Fruit fly (Drosophila melanogaster) whole organism, embryonic: ENCODE measurements around the gene CG5863.

Experiments used
- C15 ChIP-seq: fragments of 200-800 bp; sonication (Bioruptor generic); IDR thresholded peaks from 3 replicates; pipeline ENCODE4 v1.3.6; 2022; ENCODE audit warnings: missing biosample characterization, missing genetic modification characterization
- CG10267 ChIP-seq: fragments of 200-800 bp; sonication (Bioruptor generic); optimal IDR thresholded peaks from 2 replicates; lab custom pipeline; 2018; ENCODE audit warnings: missing biosample characterization, mild to moderate bottlenecking, missing genetic modification characterization, moderate library complexity
- CG10366 ChIP-seq: fragments of 200-800 bp; sonication (Bioruptor generic); IDR thresholded peaks from 2 replicates; pipeline ENCODE4 v1.3.6; 2022; ENCODE audit warnings: missing biosample characterization, missing genetic modification characterization
- CG11456 ChIP-seq: fragments of 200-800 bp; sonication (Bioruptor generic); IDR thresholded peaks from 3 replicates; pipeline ENCODE4 v1.3.6; 2022; ENCODE audit warnings: missing biosample characterization, missing genetic modification characterization
- CG12155 ChIP-seq: fragments of 200-800 bp; sonication (Bioruptor generic); optimal IDR thresholded peaks from 3 replicates; lab custom pipeline; 2016; ENCODE audit warnings: missing biosample characterization, missing genetic modification characterization
- CG13123 ChIP-seq: fragments of 200-800 bp; sonication (Bioruptor generic); optimal IDR thresholded peaks from 2 replicates; lab custom pipeline; 2016; ENCODE audit warnings: missing biosample characterization, missing genetic modification characterization
- CG13624 ChIP-seq: fragments of 200-800 bp; sonication (Bioruptor generic); optimal IDR thresholded peaks from 2 replicates; lab custom pipeline; 2016; ENCODE audit warnings: missing biosample characterization, missing genetic modification characterization
- CG31224 ChIP-seq: fragments of 200-800 bp; sonication (Bioruptor generic); IDR thresholded peaks from 2 replicates; pipeline ENCODE4 v1.3.6; 2022; ENCODE audit warnings: missing biosample characterization, missing genetic modification characterization
- CG31388 ChIP-seq: fragments of 200-800 bp; sonication (Bioruptor generic); optimal IDR thresholded peaks from 2 replicates; lab custom pipeline; 2016; ENCODE audit warnings: missing biosample characterization, missing genetic modification characterization
- CG32767 ChIP-seq: fragments of 200-800 bp; sonication (Bioruptor generic); IDR thresholded peaks from 2 replicates; pipeline ENCODE4 v1.3.6; 2022; ENCODE audit warnings: missing biosample characterization, missing genetic modification characterization
- CG3407 ChIP-seq: fragments of 200-800 bp; sonication (Bioruptor generic); optimal IDR thresholded peaks from 2 replicates; lab custom pipeline; 2018; ENCODE audit warnings: missing biosample characterization, mild to moderate bottlenecking, missing genetic modification characterization
- CG34224 ChIP-seq: fragments of 200-800 bp; sonication (Bioruptor generic); IDR thresholded peaks from 3 replicates; pipeline ENCODE4 v1.3.6; 2022; ENCODE audit warnings: missing biosample characterization, missing genetic modification characterization; ENCODE audit not compliant: partially characterized antibody
- CG6175 ChIP-seq: fragments of 200-800 bp; sonication (Bioruptor generic); IDR thresholded peaks from 3 replicates; pipeline ENCODE4 v1.3.6; 2022; ENCODE audit warnings: missing biosample characterization, missing genetic modification characterization
- CG7839 ChIP-seq: fragments of 200-800 bp; sonication (Bioruptor generic); optimal IDR thresholded peaks from 3 replicates; lab custom pipeline; 2018; ENCODE audit warnings: missing biosample characterization, mild to moderate bottlenecking, missing genetic modification characterization, moderate library complexity
- CG9727 ChIP-seq: fragments of 200-800 bp; sonication (Bioruptor generic); optimal IDR thresholded peaks from 3 replicates; lab custom pipeline; 2017; ENCODE audit warnings: missing biosample characterization, mild to moderate bottlenecking, missing genetic modification characterization
- CG9797 ChIP-seq: fragments of 200-800 bp; sonication (Bioruptor generic); optimal IDR thresholded peaks from 3 replicates; lab custom pipeline; 2018; ENCODE audit warnings: missing biosample characterization, mild to moderate bottlenecking, missing genetic modification characterization
- CHES-1-like ChIP-seq: fragments of 200-800 bp; sonication (Bioruptor generic); optimal IDR thresholded peaks from 2 replicates; lab custom pipeline; 2016; ENCODE audit warnings: missing biosample characterization, missing genetic modification characterization
- Dip2 ChIP-seq: fragments of 200-800 bp; sonication (Bioruptor generic); IDR thresholded peaks from 2 replicates; pipeline ENCODE4 v1.3.6; 2022; ENCODE audit warnings: missing biosample characterization, missing genetic modification characterization
- Fer2 ChIP-seq: fragments of 200-800 bp; sonication (Bioruptor generic); optimal IDR thresholded peaks from 2 replicates; lab custom pipeline; 2018; ENCODE audit warnings: missing biosample characterization, mild to moderate bottlenecking, missing genetic modification characterization, moderate library complexity
- H2.0 ChIP-seq: fragments of 200-800 bp; sonication (Bioruptor generic); IDR thresholded peaks from 2 replicates; pipeline ENCODE4 v1.3.6; 2022; ENCODE audit warnings: missing biosample characterization, missing genetic modification characterization
- HLHmδ ChIP-seq: fragments of 200-800 bp; sonication (Bioruptor generic); optimal IDR thresholded peaks from 2 replicates; lab custom pipeline; 2018; ENCODE audit warnings: missing biosample characterization, mild to moderate bottlenecking, missing genetic modification characterization, moderate library complexity
- HmgZ ChIP-seq: fragments of 200-800 bp; sonication (Bioruptor generic); optimal IDR thresholded peaks from 2 replicates; lab custom pipeline; 2018; ENCODE audit warnings: missing biosample characterization, mild to moderate bottlenecking, missing genetic modification characterization
- Hr51 ChIP-seq, 2 experiments: fragments of 200-800 bp; sonication (Bioruptor generic); optimal IDR thresholded peaks; 2 replicates in 1 of 2; 3 replicates in 1 of 2; lab custom pipeline; 2016 to 2018; ENCODE audit warnings: missing biosample characterization in 2 of 2, missing genetic modification characterization in 2 of 2, mild to moderate bottlenecking in 1 of 2, moderate library complexity in 1 of 2
- Lim3 ChIP-seq: fragments of 200-800 bp; sonication (Bioruptor generic); IDR thresholded peaks from 2 replicates; pipeline ENCODE4 v1.3.6; 2022; ENCODE audit warnings: missing biosample characterization, missing genetic modification characterization
- MBD-R2 ChIP-seq: fragments of 200-800 bp; sonication (Bioruptor generic); IDR thresholded peaks from 2 replicates; pipeline ENCODE4 v1.3.6; 2022; ENCODE audit warnings: missing biosample characterization, missing genetic modification characterization
- Med ChIP-seq: fragments of 200-800 bp; sonication (Bioruptor generic); peaks from one replicate; lab custom pipeline; 2016; ENCODE audit warnings: missing biosample characterization, missing genetic modification characterization, mild to moderate bottlenecking, inconsistent platforms, moderate library complexity
- Myb ChIP-seq: fragments of 200-800 bp; sonication (Bioruptor generic); optimal IDR thresholded peaks from 2 replicates; lab custom pipeline; 2016; ENCODE audit warnings: missing biosample characterization, missing genetic modification characterization
- Side ChIP-seq: fragments of 200-800 bp; sonication (Bioruptor generic); optimal IDR thresholded peaks from 2 replicates; lab custom pipeline; 2016; ENCODE audit warnings: missing biosample characterization, missing genetic modification characterization
- Six4 ChIP-seq: fragments of 200-800 bp; sonication (Bioruptor generic); optimal IDR thresholded peaks from 2 replicates; lab custom pipeline; 2016; ENCODE audit warnings: missing biosample characterization, missing genetic modification characterization
- Sry-δ ChIP-seq: fragments of 200-800 bp; sonication (Bioruptor generic); optimal IDR thresholded peaks from 2 replicates; lab custom pipeline; 2016; ENCODE audit warnings: missing biosample characterization, missing genetic modification characterization
- ab ChIP-seq: fragments of 200-800 bp; sonication (Bioruptor generic); optimal IDR thresholded peaks from 2 replicates; lab custom pipeline; 2016; ENCODE audit warnings: missing biosample characterization, missing genetic modification characterization
- ap ChIP-seq: fragments of 200-800 bp; sonication (Bioruptor generic); IDR thresholded peaks from 2 replicates; pipeline ENCODE4 v1.3.6; 2022; ENCODE audit warnings: missing biosample characterization, missing genetic modification characterization
- bcd ChIP-seq: fragments of 200-800 bp; sonication (Bioruptor generic); optimal IDR thresholded peaks from 2 replicates; lab custom pipeline; 2017; ENCODE audit warnings: missing biosample characterization, mild to moderate bottlenecking, missing genetic modification characterization
- bowl ChIP-seq: fragments of 200-800 bp; sonication (Bioruptor generic); IDR thresholded peaks from 2 replicates; pipeline ENCODE4 v1.3.6; 2022; ENCODE audit warnings: missing biosample characterization, missing genetic modification characterization
- crp ChIP-seq, 2 experiments: fragments of 200-800 bp; sonication (Bioruptor generic); optimal IDR thresholded peaks; 2 replicates in 1 of 2; 3 replicates in 1 of 2; lab custom pipeline; 2017; ENCODE audit warnings: missing biosample characterization in 2 of 2, missing genetic modification characterization in 2 of 2, mild to moderate bottlenecking in 1 of 2, moderate library complexity in 1 of 2
- cwo ChIP-seq: fragments of 200-800 bp; sonication (Bioruptor generic); optimal IDR thresholded peaks from 3 replicates; lab custom pipeline; 2017; ENCODE audit warnings: missing biosample characterization, missing genetic modification characterization, mild to moderate bottlenecking, moderate library complexity, missing genetic modification reagents
- da ChIP-seq: fragments of 200-800 bp; sonication (Bioruptor generic); optimal IDR thresholded peaks from 2 replicates; lab custom pipeline; 2016; ENCODE audit warnings: missing biosample characterization, missing genetic modification characterization
- gro ChIP-seq: fragments of 200-800 bp; sonication (Bioruptor generic); optimal IDR thresholded peaks from 2 replicates; lab custom pipeline; 2016; ENCODE audit warnings: missing biosample characterization, missing genetic modification characterization
- inv ChIP-seq: fragments of 200-800 bp; sonication (Bioruptor generic); IDR thresholded peaks from 2 replicates; pipeline ENCODE4 v1.3.6; 2022; ENCODE audit warnings: missing biosample characterization, missing genetic modification characterization; ENCODE audit not compliant: partially characterized antibody
- kah ChIP-seq: fragments of 200-800 bp; sonication (Bioruptor generic); optimal IDR thresholded peaks from 2 replicates; lab custom pipeline; 2018; ENCODE audit warnings: missing biosample characterization, mild to moderate bottlenecking, missing genetic modification characterization
- kay ChIP-seq: fragments of 200-800 bp; sonication (Bioruptor generic); optimal IDR thresholded peaks from 2 replicates; lab custom pipeline; 2016; ENCODE audit warnings: missing biosample characterization, missing genetic modification characterization
- ken ChIP-seq: fragments of 200-800 bp; sonication (Bioruptor generic); IDR thresholded peaks from 3 replicates; pipeline ENCODE4 v1.3.6; 2022; ENCODE audit warnings: missing biosample characterization, missing genetic modification characterization
- lmd ChIP-seq: fragments of 200-800 bp; sonication (Bioruptor generic); IDR thresholded peaks from 2 replicates; pipeline ENCODE4 v1.3.6; 2022; ENCODE audit warnings: missing biosample characterization, missing genetic modification characterization
- nerfin-1 ChIP-seq: fragments of 200-800 bp; sonication (Bioruptor generic); optimal IDR thresholded peaks from 3 replicates; lab custom pipeline; 2019; ENCODE audit warnings: missing biosample characterization, mild to moderate bottlenecking, missing genetic modification characterization, moderate library complexity
- pnt ChIP-seq: fragments of 200-800 bp; sonication (Bioruptor generic); optimal IDR thresholded peaks from 3 replicates; lab custom pipeline; 2016; ENCODE audit warnings: missing biosample characterization, missing genetic modification characterization
- pros ChIP-seq: fragments of 200-800 bp; sonication (Bioruptor generic); optimal IDR thresholded peaks from 3 replicates; lab custom pipeline; 2019; ENCODE audit warnings: missing biosample characterization, mild to moderate bottlenecking, missing genetic modification characterization, moderate library complexity
- seq ChIP-seq: fragments of 200-800 bp; sonication (Bioruptor generic); IDR thresholded peaks from 2 replicates; pipeline ENCODE4 v1.3.6; 2022; ENCODE audit warnings: missing biosample characterization, missing genetic modification characterization
- sim ChIP-seq: fragments of 200-800 bp; sonication (Bioruptor generic); IDR thresholded peaks from 2 replicates; pipeline ENCODE4 v1.3.6; 2022; ENCODE audit warnings: missing biosample characterization, missing genetic modification characterization
- ssp ChIP-seq: fragments of 200-800 bp; sonication (Bioruptor generic); IDR thresholded peaks from 2 replicates; pipeline ENCODE4 v1.3.6; 2022; ENCODE audit warnings: missing biosample characterization, missing genetic modification characterization
- wek ChIP-seq: fragments of 200-800 bp; sonication (Bioruptor generic); optimal IDR thresholded peaks from 3 replicates; lab custom pipeline; 2018; ENCODE audit warnings: missing biosample characterization, mild to moderate bottlenecking, missing genetic modification characterization, moderate library complexity

The CG5863 gene

dm6 chr3R:17386168-17386819, 24.6 kb upstream of the CG5863 start (continued):
- TF ChIP-seq CG34224 (GFP tag; lab: Robert Waterston, UW): no peak
- peak; percentile 30 for TF ChIP-seq cwo
- peak; percentile 57 for TF ChIP-seq CG9727 (GFP tag; lab: Kevin White, UChicago)
- no peak for TF ChIP-seq CHES-1-like (GFP tag; lab: Kevin White, UChicago)
- no peak for TF ChIP-seq da
- peak; percentile 31 for TF ChIP-seq Sry-δ (GFP tag; lab: Kevin White, UChicago)
- peak; percentile 33 for TF ChIP-seq CG13123 (GFP tag; lab: Kevin White, UChicago)
- TF ChIP-seq ap (GFP tag; lab: Robert Waterston, UW): peak; percentile 67
- TF ChIP-seq sim (GFP tag; lab: Robert Waterston, UW): peak; percentile 62
- TF ChIP-seq bcd (GFP tag; lab: Kevin White, UChicago): peak; percentile 65
- TF ChIP-seq gro (GFP tag; lab: Kevin White, UChicago): peak; percentile 28
- peak; percentile 42 for TF ChIP-seq Fer2
- no peak for TF ChIP-seq CG31388
- peak; percentile 49; the same call in 1 of the 2 replicates for TF ChIP-seq seq (GFP tag; lab: Robert Waterston, UW)
- TF ChIP-seq CG12155 (GFP tag; lab: Kevin White, UChicago): peak; percentile 41
- TF ChIP-seq CG9797 (GFP tag; lab: Kevin White, UChicago): no peak
- TF ChIP-seq Lim3: peak; percentile 52; the same call in 1 of the 2 replicates
- no peak for TF ChIP-seq inv (GFP tag; lab: Robert Waterston, UW)
- TF ChIP-seq Dip2: no peak
- no peak for TF ChIP-seq Myb
- no peak for TF ChIP-seq ab (GFP tag; lab: Kevin White, UChicago)
- TF ChIP-seq MBD-R2 (GFP tag; lab: Robert Waterston, UW): no peak; the same call in 1 of the 2 replicates
- no peak; the same call in 2 of the 3 replicates for TF ChIP-seq C15 (GFP tag; lab: Robert Waterston, UW)
- peak; percentile 76 for TF ChIP-seq ken (GFP tag; lab: Robert Waterston, UW)
- no peak; the same call in 1 of the 2 replicates for TF ChIP-seq CG31224
- TF ChIP-seq HmgZ: no peak
- TF ChIP-seq Side (GFP tag; lab: Kevin White, UChicago): peak; percentile 37
- TF ChIP-seq CG13624 (GFP tag; lab: Kevin White, UChicago): no peak
- peak; percentile 90 for TF ChIP-seq Med
- peak; percentile 49 for TF ChIP-seq kah (GFP tag; lab: Kevin White, UChicago)
- peak; percentile 45 for TF ChIP-seq wek (GFP tag; lab: Kevin White, UChicago)
- peak; percentile 49 for TF ChIP-seq Six4 (GFP tag; lab: Kevin White, UChicago)
- TF ChIP-seq pnt (GFP tag; lab: Kevin White, UChicago): peak; percentile 32
- TF ChIP-seq crp (GFP tag; optimal IDR thresholded peaks at IDR 0.05; lab: Kevin White, UChicago): no peak
- peak; percentile 57 for TF ChIP-seq nerfin-1 (tag; lab: Kevin White, UChicago)
- TF ChIP-seq CG7839: peak; percentile 73
- TF ChIP-seq H2.0: peak; percentile 80
- TF ChIP-seq CG6175 (GFP tag; lab: Robert Waterston, UW): no peak
- no peak for TF ChIP-seq pros
- peak; percentile 82 for TF ChIP-seq CG10366 (GFP tag; lab: Robert Waterston, UW)
- peak in 1 of 2 experiments; percentile 72 for TF ChIP-seq Hr51 (GFP tag; optimal IDR thresholded peaks at IDR 0.05; lab: Kevin White, UChicago)
- peak; percentile 69 for TF ChIP-seq lmd
- TF ChIP-seq CG3407 (GFP tag; lab: Kevin White, UChicago): peak; percentile 66
- TF ChIP-seq bowl (GFP tag; lab: Robert Waterston, UW): no peak
- no peak for TF ChIP-seq HLHmδ (GFP tag; lab: Kevin White, UChicago)
- TF ChIP-seq ssp (GFP tag; lab: Robert Waterston, UW): peak; percentile 48
- TF ChIP-seq kay: no peak
- TF ChIP-seq CG10267 (tag; lab: Kevin White, UChicago): peak; percentile 34
- TF ChIP-seq CG32767 (GFP tag; lab: Robert Waterston, UW): peak; percentile 63; the same call in 1 of the 2 replicates
- 0 out of 3 replicates have a peak, but pooled peaks have one; percentile 24 for TF ChIP-seq CG11456 (GFP tag; lab: Robert Waterston, UW)
